Fruit fly (Drosophila melanogaster): Measurements from ENCODE around the gene CG4041.

DNA sequence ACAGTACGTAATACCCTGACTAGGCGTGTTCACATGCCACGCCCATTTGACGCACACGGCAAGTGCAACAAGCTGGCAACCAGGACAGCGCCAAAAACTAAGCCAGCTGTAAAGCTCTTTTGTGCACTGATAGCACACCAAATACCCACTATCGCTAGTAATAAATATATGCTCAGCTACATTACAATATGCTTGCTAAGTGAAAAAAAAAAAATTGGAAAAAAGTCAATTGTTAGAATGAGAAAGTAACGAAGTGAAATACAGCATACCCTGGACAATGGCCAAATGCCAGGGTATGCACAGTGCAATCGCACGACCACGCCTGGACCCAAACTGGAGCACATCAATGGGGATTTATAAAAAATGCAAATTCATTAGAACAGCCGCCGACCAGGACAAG, 32.4 kb downstream of the CG4041 start:
- TF ChIP-seq h (optimal IDR thresholded peaks at IDR 0.05) (no peak), insv (optimal IDR thresholded peaks at IDR 0.05) (no peak), ttk (optimal IDR thresholded peaks at IDR 0.05) (no peak), Sin3A (optimal IDR thresholded peaks at IDR 0.05) (no peak), psq (optimal IDR thresholded peaks at IDR 0.05) (no peak), Myc (optimal IDR thresholded peaks at IDR 0.05) (no peak)
